Fruit fly (Drosophila melanogaster) whole organism, embryonic: ENCODE results near the gene Cyt-c-p.

ENCODE experiments used
- Aef1 ChIP-seq: fragments of 200-800 bp; sonication (Bioruptor generic); IDR thresholded peaks from 3 replicates; pipeline ENCODE4 v1.3.6; 2022; ENCODE audit warnings: missing biosample characterization, missing genetic modification characterization
- BtbVII ChIP-seq: fragments of 200-800 bp; sonication (Bioruptor generic); optimal IDR thresholded peaks from 3 replicates; lab custom pipeline; 2017; ENCODE audit warnings: missing biosample characterization, mild to moderate bottlenecking, missing genetic modification characterization
- CG11085 ChIP-seq: fragments of 200-800 bp; sonication (Bioruptor generic); IDR thresholded peaks from 2 replicates; pipeline ENCODE4 v1.3.6; 2022; ENCODE audit warnings: missing biosample characterization, missing genetic modification characterization
- CG13624 ChIP-seq: fragments of 200-800 bp; sonication (Bioruptor generic); optimal IDR thresholded peaks from 2 replicates; lab custom pipeline; 2016; ENCODE audit warnings: missing biosample characterization, missing genetic modification characterization
- CG13894 ChIP-seq: fragments of 200-800 bp; sonication (Bioruptor generic); optimal IDR thresholded peaks from 3 replicates; lab custom pipeline; 2018; ENCODE audit warnings: missing biosample characterization, mild to moderate bottlenecking, missing genetic modification characterization, moderate library complexity
- CG1529 ChIP-seq: fragments of 200-800 bp; sonication (Bioruptor generic); optimal IDR thresholded peaks from 3 replicates; lab custom pipeline; 2018; ENCODE audit warnings: missing biosample characterization, missing genetic modification characterization
- CG16813 ChIP-seq: fragments of 200-800 bp; sonication (Bioruptor generic); IDR thresholded peaks from 3 replicates; pipeline ENCODE4 v1.3.6; 2022; ENCODE audit warnings: missing biosample characterization, missing genetic modification characterization; ENCODE audit not compliant: partially characterized antibody
- CG31365 ChIP-seq: fragments of 200-800 bp; sonication (Bioruptor generic); optimal IDR thresholded peaks from 2 replicates; lab custom pipeline; 2018; ENCODE audit warnings: missing biosample characterization, mild to moderate bottlenecking, missing genetic modification characterization
- CG4282 ChIP-seq: fragments of 200-800 bp; sonication (Bioruptor generic); optimal IDR thresholded peaks from 2 replicates; lab custom pipeline; 2016; ENCODE audit warnings: missing biosample characterization, missing genetic modification characterization
- CG4820 ChIP-seq: fragments of 200-800 bp; sonication (Bioruptor generic); optimal IDR thresholded peaks from 3 replicates; lab custom pipeline; 2016; ENCODE audit warnings: missing biosample characterization, missing genetic modification characterization
- CG6175 ChIP-seq: fragments of 200-800 bp; sonication (Bioruptor generic); IDR thresholded peaks from 3 replicates; pipeline ENCODE4 v1.3.6; 2022; ENCODE audit warnings: missing biosample characterization, missing genetic modification characterization
- CG9797 ChIP-seq: fragments of 200-800 bp; sonication (Bioruptor generic); optimal IDR thresholded peaks from 3 replicates; lab custom pipeline; 2018; ENCODE audit warnings: missing biosample characterization, mild to moderate bottlenecking, missing genetic modification characterization
- CG9932 ChIP-seq: fragments of 200-800 bp; sonication (Bioruptor generic); IDR thresholded peaks from 2 replicates; pipeline ENCODE4 v1.3.6; 2022; ENCODE audit warnings: missing biosample characterization, missing genetic modification characterization
- CTCF ChIP-seq: fragments of 200-800 bp; sonication (Bioruptor generic); optimal IDR thresholded peaks from 2 replicates; lab custom pipeline; 2017; ENCODE audit warnings: missing biosample characterization, mild to moderate bottlenecking, missing genetic modification characterization, moderate library complexity
- Dek ChIP-seq: fragments of 200-800 bp; sonication (Bioruptor generic); optimal IDR thresholded peaks from 3 replicates; lab custom pipeline; 2019; ENCODE audit warnings: missing biosample characterization, mild to moderate bottlenecking, missing genetic modification characterization, moderate library complexity
- Dfd ChIP-seq, 2 experiments: fragments of >200 bp; optimal IDR thresholded peaks; 2 replicates each; lab custom pipeline; 2017; ENCODE audit warnings: missing biosample characterization in 2 of 2, missing genetic modification characterization in 2 of 2
- Dp ChIP-seq: fragments of 200-800 bp; sonication (Bioruptor generic); optimal IDR thresholded peaks from 2 replicates; lab custom pipeline; 2018; ENCODE audit warnings: missing biosample characterization, mild to moderate bottlenecking, missing genetic modification characterization, moderate library complexity
- Ets65A ChIP-seq: fragments of 200-800 bp; sonication (Bioruptor generic); peaks from one replicate; lab custom pipeline; 2016; ENCODE audit warnings: missing biosample characterization, missing genetic modification characterization
- Hmr ChIP-seq: fragments of 200-800 bp; sonication (Bioruptor generic); optimal IDR thresholded peaks from 3 replicates; lab custom pipeline; 2017; ENCODE audit warnings: mild to moderate bottlenecking, missing biosample characterization, missing genetic modification reagents, missing genetic modification characterization
- Hr3 ChIP-seq: fragments of 200-800 bp; sonication (Bioruptor generic); optimal IDR thresholded peaks from 3 replicates; lab custom pipeline; 2016; ENCODE audit warnings: missing biosample characterization, missing genetic modification characterization
- Kr ChIP-seq: fragments of 200-800 bp; sonication (Bioruptor generic); optimal IDR thresholded peaks from 2 replicates; lab custom pipeline; 2017; ENCODE audit warnings: missing biosample characterization, mild to moderate bottlenecking, missing genetic modification characterization
- Max ChIP-seq: fragments of 200-800 bp; sonication (Bioruptor generic); optimal IDR thresholded peaks from 2 replicates; lab custom pipeline; 2016; ENCODE audit warnings: missing biosample characterization, mild to moderate bottlenecking, missing genetic modification characterization
- NFAT ChIP-seq: fragments of 200-800 bp; sonication (Bioruptor generic); IDR thresholded peaks from 2 replicates; pipeline ENCODE4 v1.3.6; 2022; ENCODE audit warnings: missing biosample characterization, missing genetic modification characterization
- NfI ChIP-seq: fragments of 200-800 bp; sonication (Bioruptor generic); optimal IDR thresholded peaks from 3 replicates; lab custom pipeline; 2018; ENCODE audit warnings: missing biosample characterization, mild to moderate bottlenecking, missing genetic modification characterization, moderate library complexity
- Oli ChIP-seq: fragments of 200-800 bp; sonication (Bioruptor generic); optimal IDR thresholded peaks from 2 replicates; lab custom pipeline; 2018; ENCODE audit warnings: missing biosample characterization, mild to moderate bottlenecking, missing genetic modification characterization, moderate library complexity
- Sin3A ChIP-seq: fragments of >200 bp; optimal IDR thresholded peaks from 2 replicates; lab custom pipeline; 2018
- amos ChIP-seq: fragments of 200-800 bp; sonication (Bioruptor generic); IDR thresholded peaks from 2 replicates; pipeline ENCODE4 v1.3.6; 2022; ENCODE audit warnings: missing biosample characterization, missing genetic modification characterization; ENCODE audit not compliant: partially characterized antibody
- ap ChIP-seq: fragments of 200-800 bp; sonication (Bioruptor generic); IDR thresholded peaks from 2 replicates; pipeline ENCODE4 v1.3.6; 2022; ENCODE audit warnings: missing biosample characterization, missing genetic modification characterization
- cas ChIP-seq: fragments of 200-800 bp; sonication (Bioruptor generic); IDR thresholded peaks from 2 replicates; pipeline ENCODE4 v1.3.6; 2022; ENCODE audit warnings: missing biosample characterization, missing genetic modification characterization
- chn ChIP-seq: fragments of 200-800 bp; sonication (Bioruptor generic); optimal IDR thresholded peaks from 2 replicates; lab custom pipeline; 2016; ENCODE audit warnings: missing biosample characterization, missing genetic modification characterization
- ci ChIP-seq: fragments of 200-800 bp; sonication (Bioruptor generic); IDR thresholded peaks from 3 replicates; pipeline ENCODE4 v1.3.6; 2022; ENCODE audit warnings: missing biosample characterization, missing genetic modification characterization
- crp ChIP-seq, 2 experiments: fragments of 200-800 bp; sonication (Bioruptor generic); optimal IDR thresholded peaks; 2 replicates in 1 of 2; 3 replicates in 1 of 2; lab custom pipeline; 2017; ENCODE audit warnings: missing biosample characterization in 2 of 2, missing genetic modification characterization in 2 of 2, mild to moderate bottlenecking in 1 of 2, moderate library complexity in 1 of 2
- fd3F ChIP-seq: fragments of 200-800 bp; sonication (Bioruptor generic); optimal IDR thresholded peaks from 2 replicates; lab custom pipeline; 2018; ENCODE audit warnings: missing biosample characterization, mild to moderate bottlenecking, missing genetic modification characterization, moderate library complexity
- fd96Cb ChIP-seq: fragments of 200-800 bp; sonication (Bioruptor generic); optimal IDR thresholded peaks from 2 replicates; lab custom pipeline; 2018; ENCODE audit warnings: missing biosample characterization, mild to moderate bottlenecking, missing genetic modification characterization, moderate library complexity
- gcm2 ChIP-seq: fragments of 200-800 bp; sonication (Bioruptor generic); optimal IDR thresholded peaks from 2 replicates; lab custom pipeline; 2016; ENCODE audit warnings: missing biosample characterization, missing genetic modification characterization
- h ChIP-seq: fragments of >200 bp; optimal IDR thresholded peaks from 2 replicates; lab custom pipeline; 2017
- jumu ChIP-seq: fragments of 200-800 bp; sonication (Bioruptor generic); optimal IDR thresholded peaks from 3 replicates; lab custom pipeline; 2016; ENCODE audit warnings: missing biosample characterization, missing genetic modification characterization
- lmd ChIP-seq: fragments of 200-800 bp; sonication (Bioruptor generic); IDR thresholded peaks from 2 replicates; pipeline ENCODE4 v1.3.6; 2022; ENCODE audit warnings: missing biosample characterization, missing genetic modification characterization
- luna ChIP-seq: fragments of 200-800 bp; sonication (Bioruptor generic); optimal IDR thresholded peaks from 2 replicates; lab custom pipeline; 2016; ENCODE audit warnings: missing biosample characterization, missing genetic modification characterization
- nerfin-2 ChIP-seq: fragments of 200-800 bp; sonication (Bioruptor generic); IDR thresholded peaks from 2 replicates; pipeline ENCODE4 v1.3.6; 2022; ENCODE audit warnings: missing biosample characterization, missing genetic modification characterization; ENCODE audit not compliant: partially characterized antibody
- sc ChIP-seq, 3 experiments: fragments of >200 bp in 2 of 3; fragments of 200-800 bp in 1 of 3; sonication (Bioruptor generic) in 1 of 3; optimal IDR thresholded peaks; 2 replicates in 2 of 3; 3 replicates in 1 of 3; lab custom pipeline; 2017; ENCODE audit warnings: mild to moderate bottlenecking in 1 of 3, missing biosample characterization in 1 of 3, missing genetic modification characterization in 1 of 3, missing genetic modification reagents in 1 of 3
- sens-2 ChIP-seq: fragments of 200-800 bp; sonication (Bioruptor generic); IDR thresholded peaks from 2 replicates; pipeline ENCODE4 v1.3.6; 2022; ENCODE audit warnings: missing biosample characterization, missing genetic modification characterization
- slbo ChIP-seq: fragments of 200-800 bp; sonication (Bioruptor generic); IDR thresholded peaks from 2 replicates; pipeline ENCODE4 v1.3.6; 2022; ENCODE audit warnings: missing biosample characterization, missing genetic modification characterization
- slp2 ChIP-seq: fragments of 200-800 bp; sonication (Bioruptor generic); optimal IDR thresholded peaks from 2 replicates; lab custom pipeline; 2016; ENCODE audit warnings: missing biosample characterization, missing genetic modification characterization
- sob ChIP-seq: fragments of 200-800 bp; sonication (Bioruptor generic); IDR thresholded peaks from 2 replicates; pipeline ENCODE4 v1.3.6; 2022; ENCODE audit warnings: missing biosample characterization, missing genetic modification characterization
- stwl ChIP-seq: fragments of 200-800 bp; sonication (Bioruptor generic); optimal IDR thresholded peaks from 3 replicates; lab custom pipeline; 2018; ENCODE audit warnings: missing biosample characterization, mild to moderate bottlenecking, missing genetic modification characterization, moderate library complexity
- tap ChIP-seq: fragments of 200-800 bp; optimal IDR thresholded peaks from 3 replicates; lab custom pipeline; 2019; ENCODE audit warnings: missing biosample characterization, mild to moderate bottlenecking, missing genetic modification characterization, moderate library complexity
- tll ChIP-seq, 2 experiments: fragments of 200-800 bp in 1 of 2; fragments of >200 bp in 1 of 2; sonication (Bioruptor generic) in 1 of 2; optimal IDR thresholded peaks; 2 replicates each; lab custom pipeline; 2017 to 2019; ENCODE audit warnings: missing biosample characterization in 2 of 2, missing genetic modification characterization in 2 of 2, mild to moderate bottlenecking in 1 of 2, moderate library complexity in 1 of 2
- wdn ChIP-seq: fragments of 200-800 bp; sonication (Bioruptor generic); IDR thresholded peaks from 2 replicates; pipeline ENCODE4 v1.3.6; 2022; ENCODE audit warnings: missing biosample characterization, missing genetic modification characterization
- zen ChIP-seq: fragments of 200-800 bp; sonication (Bioruptor generic); optimal IDR thresholded peaks from 3 replicates; lab custom pipeline; 2018; ENCODE audit warnings: missing biosample characterization, mild to moderate bottlenecking, missing genetic modification characterization, moderate library complexity

Cyt-c-p gene

dm6 chr2L:16706882-16707775 is 12.6 kb upstream of the Cyt-c-p start (continued):
- no peak for TF ChIP-seq Kr (GFP tag; lab: Kevin White, UChicago)
- TF ChIP-seq Oli (tag; lab: Kevin White, UChicago) = peak; percentile 30
- no peak for TF ChIP-seq slp2 (GFP tag; lab: Kevin White, UChicago)
- no peak for TF ChIP-seq CTCF (GFP tag; lab: Kevin White, UChicago)
- TF ChIP-seq sob = no peak
- TF ChIP-seq CG4820 (GFP tag; lab: Kevin White, UChicago) = peak; percentile 21
- TF ChIP-seq fd96Cb (tag; lab: Kevin White, UChicago) = no peak
- no peak for TF ChIP-seq h (lab: Kevin White, UChicago)
- no peak for TF ChIP-seq tll (GFP tag; optimal IDR thresholded peaks at IDR 0.05; lab: Kevin White, UChicago)
- no peak for TF ChIP-seq crp (GFP tag; optimal IDR thresholded peaks at IDR 0.05; lab: Kevin White, UChicago)
- no peak for TF ChIP-seq lmd
- TF ChIP-seq CG1529 (GFP tag; lab: Kevin White, UChicago) = peak; percentile 17
- no peak for TF ChIP-seq CG11085 (GFP tag; lab: Robert Waterston, UW)
- TF ChIP-seq Hmr (GFP tag; lab: Kevin White, UChicago) = peak; percentile 2
- TF ChIP-seq CG9797 = no peak
- TF ChIP-seq gcm2 = no peak
- TF ChIP-seq CG13624 (GFP tag; lab: Kevin White, UChicago) = peak; percentile 37
- no peak for TF ChIP-seq nerfin-2
- no peak for TF ChIP-seq Sin3A (lab: Kevin White, UChicago)
- TF ChIP-seq zen (tag; lab: Kevin White, UChicago) = no peak
- peak; percentile 17; the same call in 1 of the 2 replicates for TF ChIP-seq slbo (GFP tag; lab: Robert Waterston, UW)
- TF ChIP-seq BtbVII (GFP tag; lab: Kevin White, UChicago) = no peak
- no peak for TF ChIP-seq CG9932

dm6 chr2L:16709693-16710092 is 10.0 kb upstream of the Cyt-c-p start:
- TF ChIP-seq ap (peak; percentile 63), jumu (GFP tag; lab: Kevin White, UChicago) (no peak), Max (GFP tag; lab: Kevin White, UChicago) (peak; percentile 20), NfI (peak; percentile 71), amos (GFP tag; lab: Robert Waterston, UW) (no peak), fd3F (peak; percentile 51), wdn (peak; percentile 31; the same call in 1 of the 2 replicates), Dp (GFP tag; lab: Kevin White, UChicago) (no peak), sc (optimal IDR thresholded peaks at IDR 0.05; lab: Kevin White, UChicago) (no peak), sc (GFP tag; optimal IDR thresholded peaks at IDR 0.05; lab: Kevin White, UChicago) (peak; percentile 54), CG16813 (GFP tag; lab: Robert Waterston, UW) (no peak), Dfd (GFP tag; optimal IDR thresholded peaks at IDR 0.05; lab: Kevin White, UChicago) (no peak), CG6175 (GFP tag; lab: Robert Waterston, UW) (no peak), Dek (tag; lab: Kevin White, UChicago) (peak; percentile 65), tap (tag; lab: Kevin White, UChicago) (no peak), cas (GFP tag; lab: Robert Waterston, UW) (no peak), luna (GFP tag; lab: Kevin White, UChicago) (no peak), ci (GFP tag; lab: Robert Waterston, UW) (peak; percentile 91), CG31365 (tag; lab: Kevin White, UChicago) (no peak), Aef1 (peak; percentile 79), Sin3A (lab: Kevin White, UChicago) (no peak), NFAT (GFP tag; lab: Robert Waterston, UW) (no peak), Ets65A (peak; percentile 86), chn (peak; percentile 18), sens-2 (GFP tag; lab: Robert Waterston, UW) (peak; percentile 67), stwl (tag; lab: Kevin White, UChicago) (no peak), CG13894 (no peak), CG4282 (GFP tag; lab: Kevin White, UChicago) (no peak), Hr3 (GFP tag; lab: Kevin White, UChicago) (peak; percentile 64), tll (GFP tag; optimal IDR thresholded peaks at IDR 0.05; lab: Kevin White, UChicago) (no peak)
